Fruit fly (Drosophila melanogaster): ENCODE measurements around the gene CG12229.
A peak's percentile ranks its signal among the peaks of the same experiment; 100 is the strongest.

Gene CG12229

dm6 chr3L:17433555-17433954 lies 2.7 kb downstream of the CG12229 start, which contains the start of the genes Coq4 and CG32176 (continued):
- TF ChIP-seq cad (GFP tag; optimal IDR thresholded peaks at IDR 0.05) (no peak), CG4854 (GFP tag; optimal IDR thresholded peaks at IDR 0.05) (peak; percentile 98), aop (GFP tag; IDR thresholded peaks at IDR 0.05) (peak; percentile 96), ind (GFP tag; optimal IDR thresholded peaks at IDR 0.05) (peak; percentile 99), MESR4 (GFP tag; optimal IDR thresholded peaks at IDR 0.05) (peak; percentile 71), CG32532 (GFP tag; IDR thresholded peaks at IDR 0.05) (peak; percentile 99), ac (GFP tag; optimal IDR thresholded peaks at IDR 0.05) (peak; percentile 88), CG8765 (GFP tag; IDR thresholded peaks at IDR 0.05) (peak; percentile 97), CG31441 (GFP tag; IDR thresholded peaks at IDR 0.05) (peak; percentile 95), gem (tag; optimal IDR thresholded peaks at IDR 0.05) (peak; percentile 99), fu2 (GFP tag; optimal IDR thresholded peaks at IDR 0.05) (peak; percentile 97), Xbp1 (GFP tag; optimal IDR thresholded peaks at IDR 0.05) (peak; percentile 99), MBD-R2 (GFP tag; IDR thresholded peaks at IDR 0.05) (peak; percentile 99), CG12744 (GFP tag; optimal IDR thresholded peaks at IDR 0.05) (peak; percentile 98), ab (GFP tag; optimal IDR thresholded peaks at IDR 0.05) (peak; percentile 96), CG13775 (GFP tag; optimal IDR thresholded peaks at IDR 0.05) (peak; percentile 99), CG1529 (GFP tag; optimal IDR thresholded peaks at IDR 0.05) (peak; percentile 93), zfh2 (GFP tag; optimal IDR thresholded peaks at IDR 0.05) (peak; percentile 99), inv (GFP tag; IDR thresholded peaks at IDR 0.05; ENCODE audit: partially characterized antibody) (peak; percentile 59), D (optimal IDR thresholded peaks at IDR 0.05) (no peak), D (GFP tag; optimal IDR thresholded peaks at IDR 0.05) (peak; percentile 96), tap (tag; optimal IDR thresholded peaks at IDR 0.05) (peak; percentile 97), CG9437 (GFP tag; optimal IDR thresholded peaks at IDR 0.05) (peak; percentile 88), Mes4 (GFP tag; optimal IDR thresholded peaks at IDR 0.05) (peak; percentile 96), CG14667 (GFP tag; IDR thresholded peaks at IDR 0.05) (peak; percentile 97), CG6683 (GFP tag; optimal IDR thresholded peaks at IDR 0.05) (peak; percentile 90), cwo (GFP tag; optimal IDR thresholded peaks at IDR 0.05) (peak; percentile 92), HLH3B (GFP tag; IDR thresholded peaks at IDR 0.05) (peak; percentile 97), Atf3 (GFP tag; optimal IDR thresholded peaks at IDR 0.05) (peak; percentile 98), CG34422 (GFP tag; IDR thresholded peaks at IDR 0.05) (peak; percentile 99), amos (GFP tag; IDR thresholded peaks at IDR 0.05; ENCODE audit: partially characterized antibody) (peak; percentile 49; the same call in 1 of the 2 replicates), CG1602 (GFP tag; optimal IDR thresholded peaks at IDR 0.05) (peak; percentile 98), CG10979 (tag; optimal IDR thresholded peaks at IDR 0.05) (peak; percentile 96), CG17568 (GFP tag; optimal IDR thresholded peaks at IDR 0.05) (peak; percentile 95), Lim3 (GFP tag; IDR thresholded peaks at IDR 0.05) (peak; percentile 86), CG8944 (GFP tag; optimal IDR thresholded peaks at IDR 0.05) (peak; percentile 99), CG17829 (tag; optimal IDR thresholded peaks at IDR 0.05) (peak; percentile 98), lmd (GFP tag; IDR thresholded peaks at IDR 0.05) (peak; percentile 98), z (GFP tag; IDR thresholded peaks at IDR 0.05) (peak; percentile 70; the same call in 2 of the 3 replicates), dmrt99B (tag; optimal IDR thresholded peaks at IDR 0.05) (peak; percentile 97), CG9817 (tag; optimal IDR thresholded peaks at IDR 0.05) (peak; percentile 99), CG17328 (GFP tag; IDR thresholded peaks at IDR 0.05) (peak; percentile 97), her (GFP tag; optimal IDR thresholded peaks at IDR 0.05) (peak; percentile 96), Aef1 (GFP tag; IDR thresholded peaks at IDR 0.05) (peak; percentile 97), zen2 (GFP tag; IDR thresholded peaks at IDR 0.05; ENCODE audit: partially characterized antibody) (no peak; the same call in 2 of the 3 replicates), al (GFP tag; IDR thresholded peaks at IDR 0.05) (peak; percentile 97), gfzf (GFP tag; optimal IDR thresholded peaks at IDR 0.05) (no peak), sim (GFP tag; IDR thresholded peaks at IDR 0.05) (peak; percentile 92), Atf6 (GFP tag; IDR thresholded peaks at IDR 0.05) (peak; percentile 97), CG12769 (tag; optimal IDR thresholded peaks at IDR 0.05) (peak; percentile 99), Usf (GFP tag; optimal IDR thresholded peaks at IDR 0.05) (peak; percentile 94), CG4404 (GFP tag; IDR thresholded peaks at IDR 0.05) (peak; percentile 96)
